Fruit fly (Drosophila melanogaster) whole organism, prepupa: Measurements from ENCODE around the gene GATAe.

Source experiments
- CG10631 ChIP-seq: fragments of 200-800 bp; sonication (Bioruptor generic); optimal IDR thresholded peaks from 2 replicates; lab custom pipeline; 2016; ENCODE audit warnings: missing biosample characterization, missing genetic modification characterization
- CG11902 ChIP-seq: fragments of 200-800 bp; sonication (Bioruptor generic); optimal IDR thresholded peaks from 3 replicates; lab custom pipeline; 2016; ENCODE audit warnings: missing biosample characterization, missing genetic modification characterization
- CG15336 ChIP-seq: fragments of 200-800 bp; sonication (Bioruptor generic); IDR thresholded peaks from 2 replicates; pipeline ENCODE4 v1.3.6; 2022; ENCODE audit warnings: missing biosample characterization, missing genetic modification characterization
- CG1621 ChIP-seq: fragments of 200-800 bp; sonication (Bioruptor generic); optimal IDR thresholded peaks from 3 replicates; lab custom pipeline; 2018; ENCODE audit warnings: missing biosample characterization, mild to moderate bottlenecking, missing genetic modification characterization
- CG16779 ChIP-seq: fragments of 200-800 bp; sonication (Bioruptor generic); optimal IDR thresholded peaks from 3 replicates; lab custom pipeline; 2017; ENCODE audit warnings: missing biosample characterization, mild to moderate bottlenecking, missing genetic modification characterization
- CG3032 ChIP-seq: fragments of 200-800 bp; optimal IDR thresholded peaks from 2 replicates; lab custom pipeline; 2019; ENCODE audit warnings: missing biosample characterization, mild to moderate bottlenecking, missing genetic modification characterization, moderate library complexity
- CG31627 ChIP-seq: fragments of 200-800 bp; sonication (Bioruptor generic); optimal IDR thresholded peaks from 3 replicates; lab custom pipeline; 2016; ENCODE audit warnings: missing biosample characterization, missing genetic modification characterization
- CG32006 ChIP-seq: fragments of 200-800 bp; sonication (Bioruptor generic); optimal IDR thresholded peaks from 3 replicates; lab custom pipeline; 2017; ENCODE audit warnings: missing biosample characterization, mild to moderate bottlenecking, missing genetic modification characterization
- CG34406 ChIP-seq: fragments of 200-800 bp; sonication (Bioruptor generic); optimal IDR thresholded peaks from 3 replicates; lab custom pipeline; 2016; ENCODE audit warnings: missing biosample characterization, missing genetic modification characterization
- CG3919 ChIP-seq: fragments of 200-800 bp; sonication (Bioruptor generic); optimal IDR thresholded peaks from 3 replicates; lab custom pipeline; 2016; ENCODE audit warnings: missing biosample characterization, missing genetic modification characterization
- CG6163 ChIP-seq: fragments of 200-800 bp; sonication (Bioruptor generic); IDR thresholded peaks from 3 replicates; pipeline ENCODE4 v1.3.6; 2022; ENCODE audit warnings: missing biosample characterization, missing genetic modification characterization
- CG6276 ChIP-seq: fragments of 200-800 bp; sonication (Bioruptor generic); optimal IDR thresholded peaks from 2 replicates; lab custom pipeline; 2017; ENCODE audit warnings: missing biosample characterization, mild to moderate bottlenecking, missing genetic modification characterization
- CG6792 ChIP-seq: fragments of 200-800 bp; sonication (Bioruptor generic); optimal IDR thresholded peaks from 3 replicates; lab custom pipeline; 2016; ENCODE audit warnings: missing biosample characterization, missing genetic modification characterization
- CG8632 ChIP-seq: fragments of 200-800 bp; sonication (Bioruptor generic); optimal IDR thresholded peaks from 3 replicates; lab custom pipeline; 2016; ENCODE audit warnings: missing biosample characterization, missing genetic modification characterization
- CG9139 ChIP-seq: fragments of 200-800 bp; sonication (Bioruptor generic); optimal IDR thresholded peaks from 3 replicates; lab custom pipeline; 2017; ENCODE audit warnings: missing biosample characterization, mild to moderate bottlenecking, missing genetic modification characterization
- Eip75B ChIP-seq: fragments of 200-800 bp; sonication (Bioruptor generic); optimal IDR thresholded peaks from 3 replicates; lab custom pipeline; 2016; ENCODE audit warnings: missing biosample characterization, missing genetic modification characterization
- Ets21C ChIP-seq: fragments of 200-800 bp; sonication (Bioruptor generic); optimal IDR thresholded peaks from 3 replicates; lab custom pipeline; 2016; ENCODE audit warnings: missing biosample characterization, missing genetic modification characterization
- Ets96B ChIP-seq: fragments of 200-800 bp; optimal IDR thresholded peaks from 2 replicates; lab custom pipeline; 2019; ENCODE audit warnings: missing biosample characterization, mild to moderate bottlenecking, missing genetic modification characterization, moderate library complexity
- Gug ChIP-seq: fragments of 200-800 bp; sonication (Bioruptor generic); IDR thresholded peaks from 2 replicates; pipeline ENCODE4 v1.3.6; 2022; ENCODE audit warnings: missing biosample characterization, missing genetic modification characterization
- Hr38 ChIP-seq: sonication (Bioruptor generic); optimal IDR thresholded peaks from 2 replicates; lab custom pipeline; 2016; ENCODE audit warnings: missing biosample characterization, missing genetic modification characterization
- Hr39 ChIP-seq: fragments of 200-800 bp; sonication (Bioruptor generic); optimal IDR thresholded peaks from 2 replicates; lab custom pipeline; 2016; ENCODE audit warnings: missing biosample characterization, missing genetic modification characterization
- Hr4 ChIP-seq: fragments of 200-800 bp; sonication (Bioruptor generic); optimal IDR thresholded peaks from 3 replicates; lab custom pipeline; 2016; ENCODE audit warnings: missing biosample characterization, missing genetic modification characterization
- Lpt ChIP-seq: fragments of 200-800 bp; sonication (Bioruptor generic); optimal IDR thresholded peaks from 3 replicates; lab custom pipeline; 2016; ENCODE audit warnings: missing biosample characterization, missing genetic modification characterization
- Met ChIP-seq: fragments of 200-800 bp; sonication (Bioruptor generic); optimal IDR thresholded peaks from 3 replicates; lab custom pipeline; 2016; ENCODE audit warnings: missing biosample characterization, missing genetic modification characterization
- Smox ChIP-seq: fragments of 200-800 bp; sonication (Bioruptor generic); optimal IDR thresholded peaks from 3 replicates; lab custom pipeline; 2016; ENCODE audit warnings: missing biosample characterization, missing genetic modification characterization
- Sox14 ChIP-seq: fragments of 200-800 bp; sonication (Bioruptor generic); optimal IDR thresholded peaks from 3 replicates; lab custom pipeline; 2016; ENCODE audit warnings: missing biosample characterization, missing genetic modification characterization
- achi ChIP-seq: fragments of 200-800 bp; sonication (Bioruptor generic); optimal IDR thresholded peaks from 3 replicates; lab custom pipeline; 2016; ENCODE audit warnings: missing biosample characterization, missing genetic modification characterization
- acj6 ChIP-seq: fragments of 200-800 bp; sonication (Bioruptor generic); optimal IDR thresholded peaks from 3 replicates; lab custom pipeline; 2016; ENCODE audit warnings: missing biosample characterization, missing genetic modification characterization
- cyc ChIP-seq: fragments of 200-800 bp; sonication (Bioruptor generic); optimal IDR thresholded peaks from 3 replicates; lab custom pipeline; 2016; ENCODE audit warnings: missing biosample characterization, missing genetic modification characterization
- dac ChIP-seq: fragments of 200-800 bp; sonication (Bioruptor generic); optimal IDR thresholded peaks from 2 replicates; lab custom pipeline; 2017; ENCODE audit warnings: missing biosample characterization, mild to moderate bottlenecking, missing genetic modification characterization
- dsx ChIP-seq: fragments of 200-800 bp; optimal IDR thresholded peaks from 3 replicates; lab custom pipeline; 2019; ENCODE audit warnings: missing biosample characterization, mild to moderate bottlenecking, missing genetic modification characterization, moderate library complexity; ENCODE audit not compliant: poor library complexity, severe bottlenecking
- eg ChIP-seq: fragments of 200-800 bp; sonication (Bioruptor generic); IDR thresholded peaks from 3 replicates; pipeline ENCODE4 v1.3.6; 2022; ENCODE audit warnings: missing biosample characterization, missing genetic modification characterization
- fd59A ChIP-seq: fragments of 200-800 bp; sonication (Bioruptor generic); optimal IDR thresholded peaks from 2 replicates; lab custom pipeline; 2017; ENCODE audit warnings: missing biosample characterization, mild to moderate bottlenecking, missing genetic modification characterization, missing genetic modification reagents
- fd85E ChIP-seq: fragments of 200-800 bp; sonication (Bioruptor generic); optimal IDR thresholded peaks from 3 replicates; lab custom pipeline; 2016; ENCODE audit warnings: missing biosample characterization, missing genetic modification characterization
- fkh ChIP-seq: fragments of 200-800 bp; sonication (Bioruptor generic); optimal IDR thresholded peaks from 3 replicates; lab custom pipeline; 2017; ENCODE audit warnings: missing biosample characterization, mild to moderate bottlenecking, missing genetic modification characterization, moderate library complexity
- lz ChIP-seq: fragments of 200-800 bp; sonication (Bioruptor generic); optimal IDR thresholded peaks from 3 replicates; lab custom pipeline; 2016; ENCODE audit warnings: missing biosample characterization, missing genetic modification characterization
- net ChIP-seq: fragments of 200-800 bp; sonication (Bioruptor generic); optimal IDR thresholded peaks from 3 replicates; lab custom pipeline; 2016; ENCODE audit warnings: missing biosample characterization, missing genetic modification characterization
- pdm3 ChIP-seq: fragments of 200-800 bp; sonication (Bioruptor generic); optimal IDR thresholded peaks from 3 replicates; lab custom pipeline; 2016; ENCODE audit warnings: missing biosample characterization, missing genetic modification characterization
- spab ChIP-seq: fragments of 200-800 bp; sonication (Bioruptor generic); optimal IDR thresholded peaks from 2 replicates; lab custom pipeline; 2017; ENCODE audit warnings: missing biosample characterization, mild to moderate bottlenecking, missing genetic modification characterization, missing genetic modification reagents
- ss ChIP-seq, 2 experiments: fragments of 200-800 bp; sonication (Bioruptor generic); optimal IDR thresholded peaks; 2 replicates in 1 of 2; 3 replicates in 1 of 2; lab custom pipeline; 2017 to 2018; ENCODE audit warnings: mild to moderate bottlenecking in 2 of 2, missing biosample characterization in 2 of 2, missing genetic modification characterization in 2 of 2, moderate library complexity in 1 of 2
- svp ChIP-seq: fragments of 200-800 bp; sonication (Bioruptor generic); peaks from one replicate; lab custom pipeline; 2016; ENCODE audit warnings: missing biosample characterization, missing genetic modification characterization
- topi ChIP-seq: fragments of 200-800 bp; sonication (Bioruptor generic); optimal IDR thresholded peaks from 3 replicates; lab custom pipeline; 2016; ENCODE audit warnings: missing biosample characterization, missing genetic modification characterization
- vri ChIP-seq: fragments of 200-800 bp; sonication (Bioruptor generic); optimal IDR thresholded peaks from 3 replicates; lab custom pipeline; 2016; ENCODE audit warnings: missing biosample characterization, mild to moderate bottlenecking, missing genetic modification characterization

GATAe gene

dm6 chr3R:15974235-15974634 is 34.7 kb upstream of the GATAe start (continued):
- no peak for TF ChIP-seq CG1621 (tag; lab: Kevin White, UChicago)
- TF ChIP-seq Hr39 (GFP tag; lab: Kevin White, UChicago) = peak; percentile 82
- peak; percentile 87 for TF ChIP-seq pdm3
- TF ChIP-seq dac (GFP tag; lab: Kevin White, UChicago) = peak; percentile 76
- TF ChIP-seq Hr4 (GFP tag; lab: Kevin White, UChicago) = peak; percentile 90
- TF ChIP-seq CG3032 (tag; lab: Kevin White, UChicago) = peak; percentile 66
- peak; percentile 86 for TF ChIP-seq Lpt (GFP tag; lab: Kevin White, UChicago)
- TF ChIP-seq Smox = peak; percentile 79
- peak; percentile 90 for TF ChIP-seq net (GFP tag; lab: Kevin White, UChicago)
- no peak for TF ChIP-seq CG9139 (GFP tag; lab: Kevin White, UChicago)
- TF ChIP-seq Gug (GFP tag; lab: Robert Waterston, UW) = no peak
- peak; percentile 83 for TF ChIP-seq CG3919 (GFP tag; lab: Kevin White, UChicago)
- peak; percentile 88 for TF ChIP-seq CG32006 (GFP tag; lab: Kevin White, UChicago)
- TF ChIP-seq CG10631 = peak; percentile 74
- peak; percentile 73 for TF ChIP-seq cyc (GFP tag; lab: Kevin White, UChicago)
- peak; percentile 14 for TF ChIP-seq fd85E (GFP tag; lab: Kevin White, UChicago)
- peak; percentile 79 for TF ChIP-seq Eip75B (GFP tag; lab: Kevin White, UChicago)
- TF ChIP-seq, all 60 proteins: peak for 47

- no peak for TF ChIP-seq CG15336 (GFP tag; lab: Robert Waterston, UW)
- no peak for TF ChIP-seq spab
- no peak for TF ChIP-seq fd85E (GFP tag; lab: Kevin White, UChicago)
- TF ChIP-seq achi = no peak
- TF ChIP-seq CG6792 (GFP tag; lab: Kevin White, UChicago) = no peak
- TF ChIP-seq Met (GFP tag; lab: Kevin White, UChicago) = no peak
- TF ChIP-seq, all 60 proteins: peak for 0
Measured at dm6 chr3R:15975170-15975569, 33.7 kb upstream of the GATAe start.

dm6 chr3R:15983541-15984229 is 25.2 kb upstream of the GATAe start:
- peak; percentile 57 for TF ChIP-seq svp
- no peak for TF ChIP-seq CG6276 (GFP tag; lab: Kevin White, UChicago)
- TF ChIP-seq fkh = peak; percentile 69

- TF ChIP-seq CG16779 (peak; percentile 71), CG3032 (tag; lab: Kevin White, UChicago) (peak; percentile 80), CG8632 (GFP tag; lab: Kevin White, UChicago) (peak; percentile 74), CG15336 (GFP tag; lab: Robert Waterston, UW) (peak; percentile 83), Hr38 (GFP tag; lab: Kevin White, UChicago) (peak; percentile 12), Ets21C (GFP tag; lab: Kevin White, UChicago) (peak; percentile 41), CG3919 (GFP tag; lab: Kevin White, UChicago) (peak; percentile 75), vri (peak; percentile 27), CG34406 (GFP tag; lab: Kevin White, UChicago) (peak; percentile 76), CG11902 (peak; percentile 36), fd85E (GFP tag; lab: Kevin White, UChicago) (no peak), Eip75B (GFP tag; lab: Kevin White, UChicago) (peak; percentile 82), dsx (peak; percentile 75), Sox14 (peak; percentile 67), CG31627 (GFP tag; lab: Kevin White, UChicago) (peak; percentile 71), Gug (GFP tag; lab: Robert Waterston, UW) (peak; percentile 79), CG6163 (GFP tag; lab: Robert Waterston, UW) (peak; percentile 78; the same call in 2 of the 3 replicates), eg (GFP tag; lab: Robert Waterston, UW) (peak; percentile 81), fd59A (GFP tag; lab: Kevin White, UChicago) (peak; percentile 63), lz (GFP tag; lab: Kevin White, UChicago) (peak; percentile 70), Smox (peak; percentile 80), Ets96B (peak; percentile 86), ss (GFP tag; optimal IDR thresholded peaks at IDR 0.05; lab: Kevin White, UChicago) (peak; percentile 84 to 88), CG6276 (GFP tag; lab: Kevin White, UChicago) (peak; percentile 75), dac (GFP tag; lab: Kevin White, UChicago) (peak; percentile 57), acj6 (GFP tag; lab: Kevin White, UChicago) (peak; percentile 77), topi (GFP tag; lab: Kevin White, UChicago) (peak; percentile 72), CG9139 (GFP tag; lab: Kevin White, UChicago) (peak; percentile 74)
Measured at dm6 chr3R:15984483-15985118, 24.3 kb upstream of the GATAe start.
